Worm (Caenorhabditis elegans): ENCODE results near the gene panl-3.

ce11 chrIII:9802045-9802444, 16.8 kb upstream of the panl-3 start:
- TF ChIP-seq W03F9.2 (tag; optimal IDR thresholded peaks at IDR 0.05) (no peak), him-1 (tag; optimal IDR thresholded peaks at IDR 0.05) (no peak)
